Worm (Caenorhabditis elegans): ENCODE data around the gene K06A1.2.
A peak's percentile ranks its signal among the peaks of the same experiment; 100 is the strongest.

The K06A1.2 gene

ce11 chrII:6403233-6403632 lies 40.6 kb upstream of the K06A1.2 start, which contains the start of gene T25D10.1:
Gene T25D10.1, plus strand, starts transcription at chrII:6403401.
- TF ChIP-seq mep-1 (tag; optimal IDR thresholded peaks at IDR 0.05): peak; percentile 21
- no peak for TF ChIP-seq tag-97 (GFP tag; IDR thresholded peaks at IDR 0.05)
- TF ChIP-seq pqm-1 (tag; optimal IDR thresholded peaks at IDR 0.05): peak; percentile 34
- no peak for TF ChIP-seq daf-16 (GFP tag; optimal IDR thresholded peaks at IDR 0.05)
- peak; percentile 53 for TF ChIP-seq daf-16 (tag; optimal IDR thresholded peaks at IDR 0.05)

DNA sequence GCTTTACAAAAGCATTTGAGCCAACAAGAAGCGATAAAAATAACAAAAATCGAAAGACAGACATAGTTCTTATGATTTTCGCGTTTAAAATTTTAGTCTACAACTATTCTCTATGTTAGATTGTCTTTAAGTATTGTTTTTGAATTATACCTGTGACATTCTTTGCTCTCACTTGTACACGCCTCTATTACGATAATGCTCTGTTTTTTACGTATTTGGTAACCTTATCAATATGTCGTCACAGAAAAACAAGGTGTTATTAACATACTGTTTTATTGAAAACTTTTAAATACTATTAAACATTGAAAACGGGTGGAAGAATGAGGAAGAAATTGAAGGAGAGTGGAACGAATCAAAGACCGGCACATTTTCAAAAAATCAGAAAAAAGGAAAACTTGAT lies 36.5 kb upstream of the K06A1.2 start, which contains the start of gene spp-11:
Gene spp-11 (minus strand): TSS at position 101 of the 400 bp plus-strand sequence.
- TF ChIP-seq cey-2 (tag; optimal IDR thresholded peaks at IDR 0.05; ENCODE audit: borderline replicate concordance, insufficient read depth): no peak
- TF ChIP-seq daf-16 (GFP tag; optimal IDR thresholded peaks at IDR 0.05): no peak
- peak; percentile 43 for TF ChIP-seq daf-16 (tag; optimal IDR thresholded peaks at IDR 0.05)

DNA sequence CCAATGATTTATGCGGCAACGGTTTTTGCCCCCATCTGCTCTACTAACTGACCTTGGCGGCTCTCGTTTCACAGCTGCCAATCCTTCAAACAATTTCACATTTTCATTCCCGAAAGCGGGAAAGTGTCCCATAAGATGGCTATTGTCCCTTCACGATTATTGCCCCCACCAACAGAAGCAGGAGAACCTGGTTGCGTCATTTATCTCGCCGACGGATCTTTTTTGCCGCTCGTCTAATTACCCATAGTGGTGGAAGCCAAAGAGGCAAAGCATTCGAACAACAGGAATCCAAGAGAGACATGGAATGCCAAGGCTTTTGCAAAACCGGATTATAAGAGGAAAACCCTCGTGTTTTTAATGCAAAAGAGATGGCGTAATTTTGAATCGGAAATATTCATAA lies 34.7 kb upstream of the K06A1.2 start:
- TF ChIP-seq php-3 (GFP tag; IDR thresholded peaks at IDR 0.05) (no peak), unc-39 (tag; optimal IDR thresholded peaks at IDR 0.05) (no peak), zfp-3 (GFP tag; conservative IDR thresholded peaks at IDR 0.05) (no peak), daf-8 (GFP tag; IDR thresholded peaks at IDR 0.05) (no peak), nhr-111 (GFP tag; optimal IDR thresholded peaks at IDR 0.05) (no peak), set-16 (GFP tag; IDR thresholded peaks at IDR 0.05) (no peak), hlh-11 (tag; optimal IDR thresholded peaks at IDR 0.05) (no peak), ZK546.5 (tag; optimal IDR thresholded peaks at IDR 0.05) (no peak), ceh-82 (tag; optimal IDR thresholded peaks at IDR 0.05) (no peak), hif-1 (tag; optimal IDR thresholded peaks at IDR 0.05) (no peak), sdz-12 (GFP tag; optimal IDR thresholded peaks at IDR 0.05) (no peak), D1046.2 (GFP tag; IDR thresholded peaks at IDR 0.05) (no peak), F37D6.2 (tag; optimal IDR thresholded peaks at IDR 0.05) (no peak), F26F4.8 (GFP tag; conservative IDR thresholded peaks at IDR 0.05) (no peak), Y48G9A.11 (GFP tag; IDR thresholded peaks at IDR 0.05) (no peak), pha-4 (GFP tag; IDR thresholded peaks at IDR 0.05) (no peak), pha-4 (tag; optimal IDR thresholded peaks at IDR 0.05) (no peak)

- TF ChIP-seq hmg-1.1 (GFP tag; IDR thresholded peaks at IDR 0.05): no peak
- TF ChIP-seq madf-9 (GFP tag; conservative IDR thresholded peaks at IDR 0.05): no peak
- peak in 1 of 2 experiments; percentile 31 for TF ChIP-seq unc-62 (GFP tag; optimal IDR thresholded peaks at IDR 0.05 in 1 of 2)
- TF ChIP-seq unc-62 (tag; optimal IDR thresholded peaks at IDR 0.05): no peak
Measured at ce11 chrII:6410181-6410580, 33.6 kb upstream of the K06A1.2 start, which contains the start of gene T25D10.4. Gene T25D10.4, minus strand, starts transcription at chrII:6410281.

ce11 chrII:6411660-6412451 lies 32.0 kb upstream of the K06A1.2 start:
- TF ChIP-seq unc-62 (GFP tag; optimal IDR thresholded peaks at IDR 0.05 in 1 of 2) (peak in 1 of 2 experiments; percentile 83), unc-62 (tag; optimal IDR thresholded peaks at IDR 0.05) (no peak), mxl-3 (GFP tag; optimal IDR thresholded peaks at IDR 0.05) (peak; percentile 36), lin-13 (GFP tag; optimal IDR thresholded peaks at IDR 0.05) (no peak), ztf-7 (tag; optimal IDR thresholded peaks at IDR 0.05) (no peak), ceh-62 (tag; optimal IDR thresholded peaks at IDR 0.05) (no peak), zip-11 (GFP tag; IDR thresholded peaks at IDR 0.05) (no peak), D1046.2 (GFP tag; IDR thresholded peaks at IDR 0.05) (no peak), aha-1 (tag) (peak; percentile 94)

Measured in whole organism, L4 larva.